Worm (Caenorhabditis elegans) whole organism, L3 larva: Measurements from ENCODE around the gene R74.8.

Source experiments
- aly-2 ChIP-seq: fragments of 150-350 bp; optimal IDR thresholded peaks from 2 replicates; lab custom pipeline; 2014; ENCODE audit warnings: missing biosample characterization, missing genetic modification characterization
- ama-1 ChIP-seq: fragments of 150-350 bp; optimal IDR thresholded peaks from 2 replicates; lab custom pipeline; 2018
- ceh-82 ChIP-seq: fragments of 150-350 bp; optimal IDR thresholded peaks from 2 replicates; lab custom pipeline; 2014; ENCODE audit warnings: missing biosample characterization, missing genetic modification characterization
- fkh-10 ChIP-seq: sonication (generic microtip); optimal IDR thresholded peaks from 2 replicates; lab custom pipeline; 2017; ENCODE audit warnings: missing biosample characterization, missing genetic modification reagents, missing genetic modification characterization
- nhr-11 ChIP-seq: fragments of 150-350 bp; optimal IDR thresholded peaks from 2 replicates; lab custom pipeline; 2014; ENCODE audit warnings: missing biosample characterization, missing genetic modification characterization
- nhr-12 ChIP-seq: fragments of 150-350 bp; optimal IDR thresholded peaks from 2 replicates; lab custom pipeline; 2014; ENCODE audit warnings: missing biosample characterization, missing genetic modification characterization
- nhr-28 ChIP-seq: fragments of 150-350 bp; optimal IDR thresholded peaks from 2 replicates; lab custom pipeline; 2014; ENCODE audit warnings: missing biosample characterization, missing genetic modification characterization
- nhr-77 ChIP-seq: fragments of 150-350 bp; optimal IDR thresholded peaks from 2 replicates; lab custom pipeline; 2014; ENCODE audit warnings: missing biosample characterization, missing genetic modification characterization

ce11 chrIII:4224722-4225121, 18.6 kb downstream of the R74.8 start:
- no peak for TF ChIP-seq nhr-11 (tag; lab: Kevin White, UChicago)
- no peak for TF ChIP-seq nhr-28 (tag; lab: Kevin White, UChicago)
- TF ChIP-seq nhr-77 (tag; lab: Kevin White, UChicago), result no peak
- TF ChIP-seq fkh-10 (GFP tag; lab: Kevin White, UChicago), result no peak
- TF ChIP-seq nhr-12 (tag; lab: Kevin White, UChicago), result no peak
- no peak for TF ChIP-seq aly-2
- TF ChIP-seq ama-1 (lab: Kevin White, UChicago), result no peak
- no peak for TF ChIP-seq ceh-82 (tag; lab: Kevin White, UChicago)
